Worm (Caenorhabditis elegans) whole organism, L3 larva: ENCODE results near the gene F43C9.1.

ENCODE experiments used
- ama-1 ChIP-seq: fragments of 150-350 bp; optimal IDR thresholded peaks from 2 replicates; lab custom pipeline; 2018
- egl-27 ChIP-seq: sonication (generic microtip); optimal IDR thresholded peaks from 4 replicates; lab custom pipeline; 2017; ENCODE audit warnings: missing biosample characterization, missing genetic modification reagents, missing genetic modification characterization
- fos-1 ChIP-seq: fragments of 150-350 bp; optimal IDR thresholded peaks from 2 replicates; lab custom pipeline; 2014; ENCODE audit warnings: missing biosample characterization, missing genetic modification characterization
- hmg-11 ChIP-seq: sonication (generic microtip); optimal IDR thresholded peaks from 2 replicates; lab custom pipeline; 2016; ENCODE audit warnings: missing genetic modification characterization, missing compliant biosample characterization
- lin-15B ChIP-seq: fragments of 150-350 bp; optimal IDR thresholded peaks from 2 replicates; lab custom pipeline; 2014; ENCODE audit warnings: missing biosample characterization, missing genetic modification characterization
- nhr-11 ChIP-seq: fragments of 150-350 bp; optimal IDR thresholded peaks from 2 replicates; lab custom pipeline; 2014; ENCODE audit warnings: missing biosample characterization, missing genetic modification characterization
- nhr-237 ChIP-seq: fragments of 150-350 bp; optimal IDR thresholded peaks from 2 replicates; lab custom pipeline; 2014; ENCODE audit warnings: missing biosample characterization, missing genetic modification characterization
- snpc-4 ChIP-seq: fragments of 150-350 bp; optimal IDR thresholded peaks from 2 replicates; lab custom pipeline; 2014; ENCODE audit warnings: missing biosample characterization, missing genetic modification characterization
- tbx-2 ChIP-seq: sonication (generic microtip); optimal IDR thresholded peaks from 2 replicates; lab custom pipeline; 2016; ENCODE audit warnings: mild to moderate bottlenecking, missing genetic modification characterization, missing compliant biosample characterization
- zag-1 ChIP-seq: fragments of 150-350 bp; optimal IDR thresholded peaks from 2 replicates; lab custom pipeline; 2014; ENCODE audit warnings: missing biosample characterization, missing genetic modification characterization

ce11 chrX:4811242-4811641, 18.2 kb downstream of the F43C9.1 start, which contains the start of gene ztf-16:
- TF ChIP-seq lin-15B (tag; lab: Kevin White, UChicago) (no peak), ama-1 (lab: Kevin White, UChicago) (no peak), nhr-237 (no peak), snpc-4 (tag; lab: Kevin White, UChicago) (no peak), hmg-11 (tag; lab: Kevin White, UChicago) (no peak), zag-1 (tag; lab: Kevin White, UChicago) (no peak), fos-1 (tag; lab: Kevin White, UChicago) (no peak), tbx-2 (no peak), nhr-11 (tag; lab: Kevin White, UChicago) (no peak), egl-27 (tag; lab: Kevin White, UChicago) (no peak)
